Fruit fly (Drosophila melanogaster): ENCODE results near the gene bard.

The bard gene

DNA sequence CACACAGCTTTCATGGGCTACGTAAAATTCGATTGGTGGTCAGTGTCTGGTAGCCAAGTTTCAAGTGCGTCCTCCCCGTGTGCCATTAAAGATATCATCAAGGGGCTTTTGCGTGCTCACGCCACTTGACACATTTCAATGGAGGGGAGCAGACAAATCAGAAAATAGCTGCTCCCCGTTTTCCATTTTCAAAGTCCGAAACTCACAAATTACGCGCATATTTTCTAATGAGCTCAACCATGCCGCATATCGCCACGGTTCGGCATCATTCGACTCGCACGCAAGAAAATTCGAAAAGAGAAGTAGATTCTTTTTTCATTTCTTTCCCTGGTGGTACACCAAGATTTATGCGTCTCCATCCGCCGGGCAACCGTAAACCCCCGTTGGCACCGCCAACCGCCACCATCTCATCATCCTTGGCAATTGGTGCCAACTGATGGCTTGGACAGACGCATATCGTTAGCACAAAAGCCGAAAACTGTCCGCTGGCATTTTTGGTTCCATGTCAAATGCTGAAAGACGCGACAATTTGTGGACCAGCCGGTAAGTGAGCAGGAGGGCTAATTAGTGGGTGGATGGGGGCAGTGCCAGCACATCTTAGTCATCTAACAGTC, 22.5 kb downstream of the bard start (continued):
- TF ChIP-seq Dek (tag; optimal IDR thresholded peaks at IDR 0.05) (no peak), Gsc (GFP tag; IDR thresholded peaks at IDR 0.05) (no peak), so (GFP tag; IDR thresholded peaks at IDR 0.05) (0 out of 3 replicates have a peak, but pooled peaks have one; percentile 28), CG16779 (GFP tag; IDR thresholded peaks at IDR 0.05) (no peak), NFAT (GFP tag; IDR thresholded peaks at IDR 0.05) (0 out of 2 replicates have a peak, but pooled peaks have one; percentile 11), CG1233 (GFP tag; optimal IDR thresholded peaks at IDR 0.05) (no peak), CG10366 (GFP tag; IDR thresholded peaks at IDR 0.05) (no peak), ftz-f1 (GFP tag; optimal IDR thresholded peaks at IDR 0.05) (no peak), CG13287 (GFP tag; IDR thresholded peaks at IDR 0.05; ENCODE audit: partially characterized antibody) (no peak), ac (GFP tag; optimal IDR thresholded peaks at IDR 0.05) (no peak), CG10959 (GFP tag; IDR thresholded peaks at IDR 0.05) (no peak), Spps (tag; optimal IDR thresholded peaks at IDR 0.05) (no peak), CG10431 (GFP tag; optimal IDR thresholded peaks at IDR 0.05) (no peak), fd64A (GFP tag; optimal IDR thresholded peaks at IDR 0.05) (no peak), klu (GFP tag; IDR thresholded peaks at IDR 0.05) (no peak), HLH4C (GFP tag; IDR thresholded peaks at IDR 0.05; ENCODE audit: partially characterized antibody) (no peak), CG3407 (GFP tag; optimal IDR thresholded peaks at IDR 0.05) (no peak), Nf-YC (tag; optimal IDR thresholded peaks at IDR 0.05) (no peak), Mrtf (GFP tag; IDR thresholded peaks at IDR 0.05) (no peak), bigmax (GFP tag; optimal IDR thresholded peaks at IDR 0.05) (no peak), D (optimal IDR thresholded peaks at IDR 0.05) (no peak), D (GFP tag; optimal IDR thresholded peaks at IDR 0.05) (no peak), zfh1 (GFP tag; IDR thresholded peaks at IDR 0.05) (no peak), sens-2 (GFP tag; IDR thresholded peaks at IDR 0.05) (no peak), pnt (GFP tag; optimal IDR thresholded peaks at IDR 0.05) (no peak), sd (tag; optimal IDR thresholded peaks at IDR 0.05) (peak; percentile 64), CG34224 (GFP tag; IDR thresholded peaks at IDR 0.05; ENCODE audit: partially characterized antibody) (no peak), CG10274 (GFP tag; optimal IDR thresholded peaks at IDR 0.05) (no peak), gsb (GFP tag; IDR thresholded peaks at IDR 0.05) (no peak), crol (GFP tag; IDR thresholded peaks at IDR 0.05) (peak; percentile 54; the same call in 1 of the 2 replicates), CG9437 (GFP tag; optimal IDR thresholded peaks at IDR 0.05) (no peak), Ptx1 (GFP tag; IDR thresholded peaks at IDR 0.05) (no peak), dimm (GFP tag; IDR thresholded peaks at IDR 0.05) (no peak), Med (GFP tag) (peak; percentile 58), Sox100B (GFP tag; optimal IDR thresholded peaks at IDR 0.05) (no peak), Awh (GFP tag; IDR thresholded peaks at IDR 0.05) (no peak), lilli (GFP tag; optimal IDR thresholded peaks at IDR 0.05) (no peak), onecut (GFP tag; IDR thresholded peaks at IDR 0.05) (no peak), CG2129 (GFP tag; IDR thresholded peaks at IDR 0.05; ENCODE audit: partially characterized antibody) (no peak), Dref (GFP tag; IDR thresholded peaks at IDR 0.05) (no peak), Hmr (GFP tag; optimal IDR thresholded peaks at IDR 0.05) (no peak), nau (GFP tag; optimal IDR thresholded peaks at IDR 0.05) (no peak), h (optimal IDR thresholded peaks at IDR 0.05) (no peak), CG6791 (GFP tag; IDR thresholded peaks at IDR 0.05; ENCODE audit: partially characterized antibody) (no peak), CG13775 (GFP tag; optimal IDR thresholded peaks at IDR 0.05) (no peak), insv (GFP tag; optimal IDR thresholded peaks at IDR 0.05) (no peak), CG10979 (tag; optimal IDR thresholded peaks at IDR 0.05) (no peak), HLH3B (GFP tag; IDR thresholded peaks at IDR 0.05) (no peak), Xbp1 (GFP tag; optimal IDR thresholded peaks at IDR 0.05) (no peak), CG14441 (GFP tag; IDR thresholded peaks at IDR 0.05) (no peak), sr (GFP tag; IDR thresholded peaks at IDR 0.05) (0 out of 3 replicates have a peak, but pooled peaks have one; percentile 12), abd-A (tag; optimal IDR thresholded peaks at IDR 0.05) (no peak)

Data from whole organism, embryonic.